Fruit fly (Drosophila melanogaster) S2 (cell line): ENCODE results near the gene CG17349.

Source experiments
- CG8478 ChIP-seq: fragments of >200 bp; optimal IDR thresholded peaks from 2 replicates; lab custom pipeline; 2018
- CTCF ChIP-seq, 2 experiments: fragments of >200 bp; optimal IDR thresholded peaks; 2 replicates each; lab custom pipeline; 2018

- TF ChIP-seq CG8478 (lab: Kevin White, UChicago) (no peak), CTCF (optimal IDR thresholded peaks at IDR 0.05; lab: Kevin White, UChicago) (no peak)
Observed at dm6 chr2L:19415859-19416258, 45.6 kb downstream of the CG17349 start.
